Fruit fly (Drosophila melanogaster): ENCODE results near the gene CG13606.
A peak's percentile ranks its signal among the peaks of the same experiment; 100 is the strongest.

Gene CG13606

DNA sequence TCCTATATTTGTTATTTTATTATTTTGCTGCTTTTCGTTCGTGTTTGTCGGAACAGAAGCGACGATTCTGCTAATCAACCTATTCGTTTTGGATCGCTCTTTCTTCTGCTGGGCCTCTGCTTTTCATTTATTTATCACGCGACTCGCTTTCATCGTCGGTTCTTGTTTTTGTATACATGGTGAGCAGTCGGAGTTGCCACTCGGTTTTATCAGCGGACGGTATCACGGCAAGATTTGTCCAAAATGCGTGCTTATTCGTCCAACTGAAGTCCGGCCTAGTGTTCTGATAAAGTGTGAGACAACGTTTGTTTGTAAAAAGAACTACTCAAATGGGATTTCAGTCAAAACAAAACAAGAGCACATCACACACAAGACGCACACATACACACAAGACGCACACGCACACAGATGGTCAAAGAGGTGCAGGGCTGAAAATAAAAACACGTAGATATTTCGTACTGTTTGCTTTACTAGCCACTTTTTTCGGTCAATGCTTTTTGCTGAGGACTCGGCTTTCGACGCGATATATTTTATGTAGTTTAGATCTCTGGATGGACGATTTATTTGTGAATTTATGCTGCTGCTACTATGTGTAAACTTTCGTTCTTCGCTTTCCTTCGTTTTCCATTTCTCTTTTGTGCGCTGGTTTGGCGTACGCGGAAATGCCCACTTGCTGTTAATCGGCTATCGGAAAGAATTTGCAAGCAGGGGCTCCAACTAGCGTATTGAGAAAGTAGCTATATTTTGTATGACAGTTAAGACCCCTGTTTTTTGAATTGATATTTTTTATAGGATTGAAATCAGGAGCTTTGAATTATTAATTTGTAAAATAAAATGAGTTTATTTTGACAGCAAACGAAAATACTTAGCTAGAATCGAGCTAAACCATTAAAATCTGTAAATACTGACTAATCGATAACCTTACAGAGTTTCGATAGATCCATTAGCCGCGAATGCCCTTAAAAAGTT, 49.2 kb downstream of the CG13606 start, which contains the start of gene twin (continued):
- no peak for TF ChIP-seq CG8281 (tag; optimal IDR thresholded peaks at IDR 0.05)
- TF ChIP-seq Scr (GFP tag; IDR thresholded peaks at IDR 0.05; ENCODE audit: partially characterized antibody): peak; percentile 79
- TF ChIP-seq B-H1 (GFP tag; IDR thresholded peaks at IDR 0.05): peak; percentile 47; the same call in 1 of the 3 replicates
- TF ChIP-seq CG10267 (tag; optimal IDR thresholded peaks at IDR 0.05): peak; percentile 50
- peak; percentile 68 for TF ChIP-seq CG4282 (GFP tag; optimal IDR thresholded peaks at IDR 0.05)
- no peak for TF ChIP-seq CG6654 (GFP tag; optimal IDR thresholded peaks at IDR 0.05)
- TF ChIP-seq CG13123 (GFP tag; optimal IDR thresholded peaks at IDR 0.05): no peak
- TF ChIP-seq Lim3 (GFP tag; IDR thresholded peaks at IDR 0.05): no peak
- no peak for TF ChIP-seq CG16779 (GFP tag; IDR thresholded peaks at IDR 0.05)
- TF ChIP-seq CG4854 (GFP tag; optimal IDR thresholded peaks at IDR 0.05): peak; percentile 21
- no peak for TF ChIP-seq br (optimal IDR thresholded peaks at IDR 0.05)
- TF ChIP-seq CG17568 (GFP tag; optimal IDR thresholded peaks at IDR 0.05): no peak
- peak; percentile 22 for TF ChIP-seq caup (GFP tag; optimal IDR thresholded peaks at IDR 0.05; ENCODE audit: severe bottlenecking)
- peak; percentile 61 for TF ChIP-seq esg (GFP tag; conservative IDR thresholded peaks at IDR 0.05)
- no peak for TF ChIP-seq ttk (GFP tag; IDR thresholded peaks at IDR 0.05)
- TF ChIP-seq Hey (tag; optimal IDR thresholded peaks at IDR 0.05): no peak
- no peak for TF ChIP-seq Rx (GFP tag; IDR thresholded peaks at IDR 0.05)
- TF ChIP-seq CG1602 (GFP tag; optimal IDR thresholded peaks at IDR 0.05): peak; percentile 57
- TF ChIP-seq CG34376 (GFP tag; optimal IDR thresholded peaks at IDR 0.05): peak; percentile 20
- TF ChIP-seq CG6765 (GFP tag; optimal IDR thresholded peaks at IDR 0.05): no peak
- no peak for TF ChIP-seq CG6683 (GFP tag; optimal IDR thresholded peaks at IDR 0.05)
- TF ChIP-seq CG13624 (GFP tag; optimal IDR thresholded peaks at IDR 0.05): peak; percentile 58
- TF ChIP-seq usp (GFP tag; optimal IDR thresholded peaks at IDR 0.05): no peak
- peak; percentile 82 for TF ChIP-seq Rfx (GFP tag; IDR thresholded peaks at IDR 0.05)
- TF ChIP-seq jigr1 (GFP tag; IDR thresholded peaks at IDR 0.05): no peak
- TF ChIP-seq Sox100B (GFP tag; optimal IDR thresholded peaks at IDR 0.05): no peak
- TF ChIP-seq CG32772 (GFP tag; IDR thresholded peaks at IDR 0.05): no peak
- no peak for TF ChIP-seq ara (GFP tag; IDR thresholded peaks at IDR 0.05)
- TF ChIP-seq CG17385 (GFP tag; optimal IDR thresholded peaks at IDR 0.05): peak; percentile 18
- TF ChIP-seq Mad (GFP tag; optimal IDR thresholded peaks at IDR 0.05): peak; percentile 64
- TF ChIP-seq CG8290 (GFP tag; optimal IDR thresholded peaks at IDR 0.05): peak; percentile 48
- TF ChIP-seq CG8290 (tag; optimal IDR thresholded peaks at IDR 0.05): no peak
- TF ChIP-seq dpn (GFP tag; optimal IDR thresholded peaks at IDR 0.05): peak; percentile 65 to 67
- peak; percentile 17; the same call in 1 of the 2 replicates for TF ChIP-seq H2.0 (GFP tag; IDR thresholded peaks at IDR 0.05)
- TF ChIP-seq Ets65A (GFP tag): peak; percentile 94
- no peak for TF ChIP-seq ham (GFP tag; IDR thresholded peaks at IDR 0.05)
- peak; percentile 55; the same call in 1 of the 2 replicates for TF ChIP-seq Bgb (GFP tag; IDR thresholded peaks at IDR 0.05; ENCODE audit: partially characterized antibody)
- peak; percentile 64 for TF ChIP-seq hbn (GFP tag; IDR thresholded peaks at IDR 0.05; ENCODE audit: partially characterized antibody)
- peak; percentile 3 for TF ChIP-seq CG3163 (GFP tag; optimal IDR thresholded peaks at IDR 0.05)
- peak; percentile 42 for TF ChIP-seq CG8089 (GFP tag; optimal IDR thresholded peaks at IDR 0.05)
- peak; percentile 63 for TF ChIP-seq CG15696 (tag; optimal IDR thresholded peaks at IDR 0.05)
- no peak for TF ChIP-seq jing (GFP tag; optimal IDR thresholded peaks at IDR 0.05)
- peak; percentile 75 for TF ChIP-seq nmo (GFP tag; optimal IDR thresholded peaks at IDR 0.05)
- TF ChIP-seq CG32767 (GFP tag; IDR thresholded peaks at IDR 0.05): no peak
- peak; percentile 73 for TF ChIP-seq Sry-δ (GFP tag; optimal IDR thresholded peaks at IDR 0.05)
- TF ChIP-seq tap (tag; optimal IDR thresholded peaks at IDR 0.05): no peak
- peak; percentile 27 for TF ChIP-seq Deaf1 (tag; optimal IDR thresholded peaks at IDR 0.05)
- no peak for TF ChIP-seq pfk (GFP tag; optimal IDR thresholded peaks at IDR 0.05)
- TF ChIP-seq CG10979 (tag; optimal IDR thresholded peaks at IDR 0.05): peak; percentile 39

Measured in whole organism, embryonic.